Fruit fly (Drosophila melanogaster) whole organism, embryonic: ENCODE results near the gene CG10005.

Source experiments
- CG7786 ChIP-seq: fragments of 200-800 bp; sonication (Bioruptor generic); optimal IDR thresholded peaks from 2 replicates; lab custom pipeline; 2016; ENCODE audit warnings: missing biosample characterization, missing genetic modification characterization
- Sin3A ChIP-seq: fragments of >200 bp; optimal IDR thresholded peaks from 2 replicates; lab custom pipeline; 2018
- Stat92E ChIP-seq, 3 experiments: fragments of >200 bp in 2 of 3; fragments of 200-800 bp in 1 of 3; sonication (Bioruptor generic) in 1 of 3; optimal IDR thresholded peaks; 2 replicates each; lab custom pipeline; 2017 to 2019; ENCODE audit warnings: missing biosample characterization in 3 of 3, missing genetic modification characterization in 3 of 3, mild to moderate bottlenecking in 1 of 3, moderate library complexity in 1 of 3
- en ChIP-seq: fragments of 200-800 bp; sonication (Bioruptor generic); optimal IDR thresholded peaks from 2 replicates; lab custom pipeline; 2016; ENCODE audit warnings: missing biosample characterization, missing genetic modification characterization
- gfzf ChIP-seq: fragments of 200-800 bp; sonication (Bioruptor generic); optimal IDR thresholded peaks from 2 replicates; lab custom pipeline; 2016; ENCODE audit warnings: missing biosample characterization, mild to moderate bottlenecking, missing genetic modification characterization, moderate library complexity
- grn ChIP-seq: fragments of 200-800 bp; sonication (Bioruptor generic); optimal IDR thresholded peaks from 3 replicates; lab custom pipeline; 2017; ENCODE audit warnings: missing biosample characterization, missing genetic modification characterization
- gsb ChIP-seq: fragments of 200-800 bp; sonication (Bioruptor generic); IDR thresholded peaks from 2 replicates; pipeline ENCODE4 v1.3.6; 2022; ENCODE audit warnings: missing biosample characterization, missing genetic modification characterization
- kay ChIP-seq: fragments of 200-800 bp; sonication (Bioruptor generic); optimal IDR thresholded peaks from 2 replicates; lab custom pipeline; 2016; ENCODE audit warnings: missing biosample characterization, missing genetic modification characterization
- luna ChIP-seq: fragments of 200-800 bp; sonication (Bioruptor generic); optimal IDR thresholded peaks from 2 replicates; lab custom pipeline; 2016; ENCODE audit warnings: missing biosample characterization, missing genetic modification characterization
- p53 ChIP-seq: fragments of 200-800 bp; sonication (Bioruptor generic); optimal IDR thresholded peaks from 2 replicates; lab custom pipeline; 2016; ENCODE audit warnings: missing biosample characterization, missing genetic modification characterization
- phol ChIP-seq: fragments of 200-800 bp; sonication (Bioruptor generic); optimal IDR thresholded peaks from 3 replicates; lab custom pipeline; 2018; ENCODE audit warnings: missing biosample characterization, mild to moderate bottlenecking, missing genetic modification characterization, moderate library complexity
- repo ChIP-seq: fragments of 200-800 bp; sonication (Bioruptor generic); optimal IDR thresholded peaks from 2 replicates; lab custom pipeline; 2016; ENCODE audit warnings: missing biosample characterization, missing genetic modification characterization
- trem ChIP-seq: fragments of 200-800 bp; optimal IDR thresholded peaks from 3 replicates; lab custom pipeline; 2019; ENCODE audit warnings: missing biosample characterization, mild to moderate bottlenecking, missing genetic modification characterization, moderate library complexity
- unpg ChIP-seq: fragments of 200-800 bp; sonication (Bioruptor generic); optimal IDR thresholded peaks from 3 replicates; lab custom pipeline; 2018; ENCODE audit warnings: missing biosample characterization, mild to moderate bottlenecking, missing genetic modification characterization, moderate library complexity

DNA sequence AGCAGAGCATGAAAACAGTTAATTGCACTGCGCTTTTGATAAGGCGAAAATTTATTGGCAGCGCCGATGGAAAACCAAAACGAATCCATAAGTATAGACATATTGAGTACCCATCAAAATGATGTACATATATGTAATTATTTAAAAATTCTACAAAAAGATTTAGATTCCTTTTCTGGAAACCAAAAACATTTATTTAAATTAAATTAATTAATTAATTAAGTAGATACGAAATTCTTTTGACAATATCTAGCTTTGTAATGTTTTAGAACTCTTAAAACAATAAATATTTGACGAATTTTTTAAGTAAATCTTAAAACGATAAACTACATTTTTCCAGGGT is 310 bp upstream of the CG10005 start:
- TF ChIP-seq phol (tag; lab: Kevin White, UChicago) = no peak
- no peak for TF ChIP-seq en (GFP tag; lab: Kevin White, UChicago)
- TF ChIP-seq luna (GFP tag; lab: Kevin White, UChicago) = no peak
- no peak for TF ChIP-seq unpg (GFP tag; lab: Kevin White, UChicago)
- no peak for TF ChIP-seq Sin3A (lab: Kevin White, UChicago)
- TF ChIP-seq kay (GFP tag; lab: Kevin White, UChicago) = no peak
- no peak for TF ChIP-seq repo (GFP tag; lab: Kevin White, UChicago)
- TF ChIP-seq Stat92E (GFP tag; optimal IDR thresholded peaks at IDR 0.05; lab: Kevin White, UChicago) = no peak
- no peak for TF ChIP-seq p53 (GFP tag; lab: Kevin White, UChicago)
- TF ChIP-seq gsb (GFP tag; lab: Robert Waterston, UW) = no peak
- no peak for TF ChIP-seq CG7786 (GFP tag; lab: Kevin White, UChicago)
- no peak for TF ChIP-seq gfzf (GFP tag; lab: Kevin White, UChicago)
- TF ChIP-seq trem = no peak
- no peak for TF ChIP-seq grn (GFP tag; lab: Kevin White, UChicago)
